Worm (Caenorhabditis elegans) whole organism, L1 larva: ENCODE measurements around the gene aptf-2.

Source experiments
- ces-1 ChIP-seq: fragments of 150-350 bp; optimal IDR thresholded peaks from 2 replicates; lab custom pipeline; 2014; ENCODE audit warnings: missing biosample characterization, missing genetic modification reagents, missing genetic modification characterization
- fkh-10 ChIP-seq: sonication (generic microtip); optimal IDR thresholded peaks from 2 replicates; lab custom pipeline; 2017; ENCODE audit warnings: missing biosample characterization, missing genetic modification reagents, missing genetic modification characterization
- nhr-28 ChIP-seq: fragments of 150-350 bp; optimal IDR thresholded peaks from 2 replicates; lab custom pipeline; 2014; ENCODE audit warnings: missing biosample characterization, missing genetic modification characterization
- nhr-77 ChIP-seq: fragments of 150-350 bp; optimal IDR thresholded peaks from 2 replicates; lab custom pipeline; 2014; ENCODE audit warnings: missing biosample characterization, missing genetic modification characterization
- pax-3 ChIP-seq: fragments of 200-800 bp; sonication (Bioruptor generic); optimal IDR thresholded peaks from 2 replicates; lab custom pipeline; 2018; ENCODE audit warnings: mild to moderate bottlenecking, missing genetic modification characterization, moderate library complexity, missing compliant biosample characterization
- pqm-1 ChIP-seq: sonication (generic microtip); optimal IDR thresholded peaks from 3 replicates; lab custom pipeline; 2017; ENCODE audit warnings: missing biosample characterization, missing genetic modification characterization
- skn-1 ChIP-seq: fragments of 150-350 bp; optimal IDR thresholded peaks from 2 replicates; lab custom pipeline; 2014; ENCODE audit warnings: missing biosample characterization, missing genetic modification characterization
- unc-98 ChIP-seq: fragments of 200-800 bp; sonication (Bioruptor generic); IDR thresholded peaks from 2 replicates; pipeline ENCODE4 v1.3.6; 2022; ENCODE audit warnings: missing genetic modification characterization, missing compliant biosample characterization

DNA sequence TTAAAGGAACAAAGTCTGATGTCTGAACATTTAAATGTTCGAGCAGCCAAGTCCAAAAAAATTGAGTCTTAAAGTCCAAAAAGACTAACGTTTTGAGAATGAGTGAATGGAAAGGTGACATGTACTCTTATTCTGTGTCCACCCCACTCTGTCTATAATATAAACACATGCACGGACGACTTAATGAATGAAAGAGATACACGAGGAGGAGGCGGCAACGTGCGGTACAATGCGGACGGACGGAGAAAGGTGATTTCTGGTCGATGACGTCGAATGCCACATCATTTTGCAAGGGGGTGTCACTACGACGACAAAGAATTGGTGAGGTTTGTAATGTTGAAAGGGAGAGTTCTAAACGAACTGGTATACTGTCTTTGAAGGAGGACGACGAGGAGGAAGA lies 21.2 kb downstream of the aptf-2 start:
- TF ChIP-seq unc-98 (GFP tag; lab: Robert Waterston, UW) (no peak), ces-1 (GFP tag; lab: Kevin White, UChicago) (no peak), pax-3 (tag; lab: Kevin White, UChicago) (no peak), nhr-28 (tag; lab: Kevin White, UChicago) (no peak), nhr-77 (tag; lab: Kevin White, UChicago) (no peak), skn-1 (tag; lab: Kevin White, UChicago) (no peak), fkh-10 (GFP tag; lab: Kevin White, UChicago) (no peak), pqm-1 (tag; lab: Kevin White, UChicago) (no peak)
